Worm (Caenorhabditis elegans) whole organism, early embryonic: ENCODE measurements around the gene lgc-39.

ENCODE experiments used
- B0310.2 ChIP-seq: sonication (generic microtip); optimal IDR thresholded peaks from 2 replicates; lab custom pipeline; 2016; ENCODE audit warnings: mild to moderate bottlenecking, missing genetic modification characterization, missing compliant biosample characterization
- aly-1 ChIP-seq: sonication (generic microtip); optimal IDR thresholded peaks from 2 replicates; lab custom pipeline; 2016; ENCODE audit warnings: missing genetic modification characterization, missing compliant biosample characterization
- ama-1 ChIP-seq: fragments of 150-350 bp; optimal IDR thresholded peaks from 2 replicates; lab custom pipeline; 2014
- ceh-13 ChIP-seq: fragments of 200-800 bp; sonication (Bioruptor generic); optimal IDR thresholded peaks from 2 replicates; lab custom pipeline; 2018; ENCODE audit warnings: mild to moderate bottlenecking, missing genetic modification characterization, missing compliant biosample characterization
- ets-7 ChIP-seq: sonication (generic microtip); optimal IDR thresholded peaks from 2 replicates; lab custom pipeline; 2016; ENCODE audit warnings: missing genotype, missing genetic modification characterization, missing compliant biosample characterization
- hmbx-1 ChIP-seq: sonication (generic microtip); optimal IDR thresholded peaks from 2 replicates; lab custom pipeline; 2016; ENCODE audit warnings: mild to moderate bottlenecking, missing genetic modification characterization, missing compliant biosample characterization
- hmg-4 ChIP-seq: fragments of 200-800 bp; sonication (Bioruptor generic); optimal IDR thresholded peaks from 2 replicates; lab custom pipeline; 2018; ENCODE audit warnings: mild to moderate bottlenecking, missing genetic modification characterization, missing compliant biosample characterization
- pes-1 ChIP-seq: fragments of 200-800 bp; sonication (Bioruptor generic); IDR thresholded peaks from 2 replicates; pipeline ENCODE4 v1.3.6; 2022; ENCODE audit warnings: missing genetic modification reagents, missing genetic modification characterization, missing compliant biosample characterization
- sea-1 ChIP-seq: fragments of 200-800 bp; sonication (Bioruptor generic); conservative IDR thresholded peaks from 2 replicates; pipeline ENCODE4 v1.3.6; 2022; ENCODE audit warnings: missing genetic modification characterization, missing compliant biosample characterization
- tbx-11 ChIP-seq: fragments of 200-800 bp; sonication (Bioruptor generic); IDR thresholded peaks from 2 replicates; pipeline ENCODE4 v1.3.6; 2022; ENCODE audit warnings: missing genetic modification characterization, missing compliant biosample characterization
- tbx-37 ChIP-seq: fragments of 200-800 bp; sonication (Bioruptor generic); conservative IDR thresholded peaks from 2 replicates; pipeline ENCODE4 v1.3.6; 2022; ENCODE audit warnings: missing genetic modification reagents, missing genetic modification characterization, missing compliant biosample characterization
- tra-4 ChIP-seq: sonication (generic microtip); optimal IDR thresholded peaks from 2 replicates; lab custom pipeline; 2017; ENCODE audit warnings: missing genetic modification characterization, missing compliant biosample characterization

DNA sequence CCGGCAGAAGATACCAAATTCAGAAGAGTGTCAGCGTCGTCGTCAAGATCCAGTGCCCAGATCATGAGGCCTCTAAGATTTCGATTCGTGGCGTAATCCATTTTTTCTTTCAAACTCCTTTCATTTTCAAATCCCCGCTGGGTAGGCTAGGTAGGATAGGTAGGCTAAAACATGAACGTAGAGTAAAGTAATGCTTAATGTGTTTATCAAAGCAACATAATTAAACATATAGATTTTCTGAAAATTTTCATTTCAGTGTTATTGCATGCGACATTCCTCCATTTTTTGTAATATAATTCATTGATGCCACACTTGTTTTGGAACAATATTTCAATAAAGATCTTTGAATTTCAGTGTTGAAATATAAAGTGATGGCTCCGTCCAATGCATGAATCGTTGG, 45.8 kb upstream of the lgc-39 start, which contains the start of gene T01C4.8:
- TF ChIP-seq ceh-13 (no peak), B0310.2 (tag; lab: Kevin White, UChicago) (no peak), ama-1 (lab: Kevin White, UChicago) (no peak), sea-1 (GFP tag; lab: Robert Waterston, UW) (no peak), ets-7 (tag; lab: Kevin White, UChicago) (no peak), tra-4 (tag; lab: Kevin White, UChicago) (no peak), hmg-4 (GFP tag; lab: Kevin White, UChicago) (no peak), tbx-37 (GFP tag; lab: Robert Waterston, UW) (no peak), hmbx-1 (tag; lab: Kevin White, UChicago) (no peak), pes-1 (GFP tag; lab: Robert Waterston, UW) (no peak), tbx-11 (GFP tag; lab: Robert Waterston, UW) (no peak), aly-1 (tag; lab: Kevin White, UChicago) (no peak)
